Fruit fly (Drosophila melanogaster) whole organism, prepupa: ENCODE measurements around the gene rdx.

ENCODE experiments used
- CG10631 ChIP-seq: fragments of 200-800 bp; sonication (Bioruptor generic); optimal IDR thresholded peaks from 2 replicates; lab custom pipeline; 2016; ENCODE audit warnings: missing biosample characterization, missing genetic modification characterization
- CG10669 ChIP-seq: fragments of 200-800 bp; sonication (Bioruptor generic); optimal IDR thresholded peaks from 3 replicates; lab custom pipeline; 2018; ENCODE audit warnings: missing biosample characterization, mild to moderate bottlenecking, missing genetic modification characterization, moderate library complexity
- CG11762 ChIP-seq: fragments of 200-800 bp; sonication (Bioruptor generic); optimal IDR thresholded peaks from 3 replicates; lab custom pipeline; 2016; ENCODE audit warnings: missing biosample characterization, missing genetic modification characterization; ENCODE audit not compliant: insufficient read depth
- CG11902 ChIP-seq: fragments of 200-800 bp; sonication (Bioruptor generic); optimal IDR thresholded peaks from 3 replicates; lab custom pipeline; 2016; ENCODE audit warnings: missing biosample characterization, missing genetic modification characterization
- CG1621 ChIP-seq: fragments of 200-800 bp; sonication (Bioruptor generic); optimal IDR thresholded peaks from 3 replicates; lab custom pipeline; 2018; ENCODE audit warnings: missing biosample characterization, mild to moderate bottlenecking, missing genetic modification characterization
- CG16779 ChIP-seq: fragments of 200-800 bp; sonication (Bioruptor generic); optimal IDR thresholded peaks from 3 replicates; lab custom pipeline; 2017; ENCODE audit warnings: missing biosample characterization, mild to moderate bottlenecking, missing genetic modification characterization
- CG3032 ChIP-seq: fragments of 200-800 bp; optimal IDR thresholded peaks from 2 replicates; lab custom pipeline; 2019; ENCODE audit warnings: missing biosample characterization, mild to moderate bottlenecking, missing genetic modification characterization, moderate library complexity
- CG31627 ChIP-seq: fragments of 200-800 bp; sonication (Bioruptor generic); optimal IDR thresholded peaks from 3 replicates; lab custom pipeline; 2016; ENCODE audit warnings: missing biosample characterization, missing genetic modification characterization
- CG32006 ChIP-seq: fragments of 200-800 bp; sonication (Bioruptor generic); optimal IDR thresholded peaks from 3 replicates; lab custom pipeline; 2017; ENCODE audit warnings: missing biosample characterization, mild to moderate bottlenecking, missing genetic modification characterization
- CG34406 ChIP-seq: fragments of 200-800 bp; sonication (Bioruptor generic); optimal IDR thresholded peaks from 3 replicates; lab custom pipeline; 2016; ENCODE audit warnings: missing biosample characterization, missing genetic modification characterization
- CG3919 ChIP-seq: fragments of 200-800 bp; sonication (Bioruptor generic); optimal IDR thresholded peaks from 3 replicates; lab custom pipeline; 2016; ENCODE audit warnings: missing biosample characterization, missing genetic modification characterization
- CG4318 ChIP-seq: fragments of 200-800 bp; sonication (Bioruptor generic); optimal IDR thresholded peaks from 3 replicates; lab custom pipeline; 2017; ENCODE audit warnings: missing biosample characterization, mild to moderate bottlenecking, missing genetic modification characterization
- CG6163 ChIP-seq: fragments of 200-800 bp; sonication (Bioruptor generic); IDR thresholded peaks from 3 replicates; pipeline ENCODE4 v1.3.6; 2022; ENCODE audit warnings: missing biosample characterization, missing genetic modification characterization
- CG6792 ChIP-seq: fragments of 200-800 bp; sonication (Bioruptor generic); optimal IDR thresholded peaks from 3 replicates; lab custom pipeline; 2016; ENCODE audit warnings: missing biosample characterization, missing genetic modification characterization
- CG6808 ChIP-seq: fragments of 200-800 bp; sonication (Bioruptor generic); optimal IDR thresholded peaks from 3 replicates; lab custom pipeline; 2017; ENCODE audit warnings: missing biosample characterization, missing genetic modification characterization, mild to moderate bottlenecking, moderate library complexity, missing genetic modification reagents
- CG7368 ChIP-seq: fragments of 200-800 bp; sonication (Bioruptor generic); optimal IDR thresholded peaks from 3 replicates; lab custom pipeline; 2016; ENCODE audit warnings: missing biosample characterization, missing genetic modification characterization
- CG8119 ChIP-seq: fragments of 200-800 bp; sonication (Bioruptor generic); IDR thresholded peaks from 3 replicates; pipeline ENCODE4 v1.3.6; 2022; ENCODE audit warnings: missing biosample characterization, missing genetic modification characterization
- CG8319 ChIP-seq: fragments of 200-800 bp; sonication (Bioruptor generic); optimal IDR thresholded peaks from 3 replicates; lab custom pipeline; 2016; ENCODE audit warnings: missing biosample characterization, missing genetic modification characterization
- CG8632 ChIP-seq: fragments of 200-800 bp; sonication (Bioruptor generic); optimal IDR thresholded peaks from 3 replicates; lab custom pipeline; 2016; ENCODE audit warnings: missing biosample characterization, missing genetic modification characterization
- Eip78C ChIP-seq: fragments of 200-800 bp; sonication (Bioruptor generic); peaks from one replicate; lab custom pipeline; 2016; ENCODE audit warnings: missing biosample characterization, missing genetic modification characterization
- Eip93F ChIP-seq: fragments of 200-800 bp; sonication (Bioruptor generic); optimal IDR thresholded peaks from 2 replicates; lab custom pipeline; 2016; ENCODE audit warnings: missing biosample characterization, mild to moderate bottlenecking, missing genetic modification characterization
- Ets21C ChIP-seq: fragments of 200-800 bp; sonication (Bioruptor generic); optimal IDR thresholded peaks from 3 replicates; lab custom pipeline; 2016; ENCODE audit warnings: missing biosample characterization, missing genetic modification characterization
- Ets96B ChIP-seq: fragments of 200-800 bp; optimal IDR thresholded peaks from 2 replicates; lab custom pipeline; 2019; ENCODE audit warnings: missing biosample characterization, mild to moderate bottlenecking, missing genetic modification characterization, moderate library complexity
- Gug ChIP-seq: fragments of 200-800 bp; sonication (Bioruptor generic); IDR thresholded peaks from 2 replicates; pipeline ENCODE4 v1.3.6; 2022; ENCODE audit warnings: missing biosample characterization, missing genetic modification characterization
- Hr38 ChIP-seq: sonication (Bioruptor generic); optimal IDR thresholded peaks from 2 replicates; lab custom pipeline; 2016; ENCODE audit warnings: missing biosample characterization, missing genetic modification characterization
- Hr39 ChIP-seq: fragments of 200-800 bp; sonication (Bioruptor generic); optimal IDR thresholded peaks from 2 replicates; lab custom pipeline; 2016; ENCODE audit warnings: missing biosample characterization, missing genetic modification characterization
- Hr4 ChIP-seq: fragments of 200-800 bp; sonication (Bioruptor generic); optimal IDR thresholded peaks from 3 replicates; lab custom pipeline; 2016; ENCODE audit warnings: missing biosample characterization, missing genetic modification characterization
- Met ChIP-seq: fragments of 200-800 bp; sonication (Bioruptor generic); optimal IDR thresholded peaks from 3 replicates; lab custom pipeline; 2016; ENCODE audit warnings: missing biosample characterization, missing genetic modification characterization
- OdsH ChIP-seq: fragments of 200-800 bp; sonication (Bioruptor generic); optimal IDR thresholded peaks from 3 replicates; lab custom pipeline; 2016; ENCODE audit warnings: missing biosample characterization, missing genetic modification characterization
- Smox ChIP-seq: fragments of 200-800 bp; sonication (Bioruptor generic); optimal IDR thresholded peaks from 3 replicates; lab custom pipeline; 2016; ENCODE audit warnings: missing biosample characterization, missing genetic modification characterization
- Sox102F ChIP-seq: fragments of 200-800 bp; sonication (Bioruptor generic); optimal IDR thresholded peaks from 2 replicates; lab custom pipeline; 2016; ENCODE audit warnings: missing biosample characterization, mild to moderate bottlenecking, missing genetic modification characterization
- Sox14 ChIP-seq: fragments of 200-800 bp; sonication (Bioruptor generic); optimal IDR thresholded peaks from 3 replicates; lab custom pipeline; 2016; ENCODE audit warnings: missing biosample characterization, missing genetic modification characterization
- Sox15 ChIP-seq: fragments of 200-800 bp; sonication (Bioruptor generic); optimal IDR thresholded peaks from 3 replicates; lab custom pipeline; 2016; ENCODE audit warnings: missing biosample characterization, missing genetic modification characterization
- achi ChIP-seq: fragments of 200-800 bp; sonication (Bioruptor generic); optimal IDR thresholded peaks from 3 replicates; lab custom pipeline; 2016; ENCODE audit warnings: missing biosample characterization, missing genetic modification characterization
- acj6 ChIP-seq: fragments of 200-800 bp; sonication (Bioruptor generic); optimal IDR thresholded peaks from 3 replicates; lab custom pipeline; 2016; ENCODE audit warnings: missing biosample characterization, missing genetic modification characterization
- cyc ChIP-seq: fragments of 200-800 bp; sonication (Bioruptor generic); optimal IDR thresholded peaks from 3 replicates; lab custom pipeline; 2016; ENCODE audit warnings: missing biosample characterization, missing genetic modification characterization
- dac ChIP-seq: fragments of 200-800 bp; sonication (Bioruptor generic); optimal IDR thresholded peaks from 2 replicates; lab custom pipeline; 2017; ENCODE audit warnings: missing biosample characterization, mild to moderate bottlenecking, missing genetic modification characterization
- dsx ChIP-seq: fragments of 200-800 bp; optimal IDR thresholded peaks from 3 replicates; lab custom pipeline; 2019; ENCODE audit warnings: missing biosample characterization, mild to moderate bottlenecking, missing genetic modification characterization, moderate library complexity; ENCODE audit not compliant: poor library complexity, severe bottlenecking
- esn ChIP-seq: fragments of 200-800 bp; sonication (Bioruptor generic); optimal IDR thresholded peaks from 2 replicates; lab custom pipeline; 2016; ENCODE audit warnings: missing biosample characterization, mild to moderate bottlenecking, missing genetic modification characterization, moderate library complexity
- fd59A ChIP-seq: fragments of 200-800 bp; sonication (Bioruptor generic); optimal IDR thresholded peaks from 2 replicates; lab custom pipeline; 2017; ENCODE audit warnings: missing biosample characterization, mild to moderate bottlenecking, missing genetic modification characterization, missing genetic modification reagents
- fd85E ChIP-seq: fragments of 200-800 bp; sonication (Bioruptor generic); optimal IDR thresholded peaks from 3 replicates; lab custom pipeline; 2016; ENCODE audit warnings: missing biosample characterization, missing genetic modification characterization
- lz ChIP-seq: fragments of 200-800 bp; sonication (Bioruptor generic); optimal IDR thresholded peaks from 3 replicates; lab custom pipeline; 2016; ENCODE audit warnings: missing biosample characterization, missing genetic modification characterization
- net ChIP-seq: fragments of 200-800 bp; sonication (Bioruptor generic); optimal IDR thresholded peaks from 3 replicates; lab custom pipeline; 2016; ENCODE audit warnings: missing biosample characterization, missing genetic modification characterization
- pdm3 ChIP-seq: fragments of 200-800 bp; sonication (Bioruptor generic); optimal IDR thresholded peaks from 3 replicates; lab custom pipeline; 2016; ENCODE audit warnings: missing biosample characterization, missing genetic modification characterization
- salr ChIP-seq, 2 experiments: fragments of 200-800 bp; sonication (Bioruptor generic); optimal IDR thresholded peaks; 3 replicates each; lab custom pipeline; 2016 to 2018; ENCODE audit warnings: missing biosample characterization in 2 of 2, missing genetic modification characterization in 2 of 2, mild to moderate bottlenecking in 1 of 2
- ss ChIP-seq, 2 experiments: fragments of 200-800 bp; sonication (Bioruptor generic); optimal IDR thresholded peaks; 2 replicates in 1 of 2; 3 replicates in 1 of 2; lab custom pipeline; 2017 to 2018; ENCODE audit warnings: mild to moderate bottlenecking in 2 of 2, missing biosample characterization in 2 of 2, missing genetic modification characterization in 2 of 2, moderate library complexity in 1 of 2
- svp ChIP-seq: fragments of 200-800 bp; sonication (Bioruptor generic); peaks from one replicate; lab custom pipeline; 2016; ENCODE audit warnings: missing biosample characterization, missing genetic modification characterization
- topi ChIP-seq: fragments of 200-800 bp; sonication (Bioruptor generic); optimal IDR thresholded peaks from 3 replicates; lab custom pipeline; 2016; ENCODE audit warnings: missing biosample characterization, missing genetic modification characterization
- vri ChIP-seq: fragments of 200-800 bp; sonication (Bioruptor generic); optimal IDR thresholded peaks from 3 replicates; lab custom pipeline; 2016; ENCODE audit warnings: missing biosample characterization, mild to moderate bottlenecking, missing genetic modification characterization

Gene rdx

DNA sequence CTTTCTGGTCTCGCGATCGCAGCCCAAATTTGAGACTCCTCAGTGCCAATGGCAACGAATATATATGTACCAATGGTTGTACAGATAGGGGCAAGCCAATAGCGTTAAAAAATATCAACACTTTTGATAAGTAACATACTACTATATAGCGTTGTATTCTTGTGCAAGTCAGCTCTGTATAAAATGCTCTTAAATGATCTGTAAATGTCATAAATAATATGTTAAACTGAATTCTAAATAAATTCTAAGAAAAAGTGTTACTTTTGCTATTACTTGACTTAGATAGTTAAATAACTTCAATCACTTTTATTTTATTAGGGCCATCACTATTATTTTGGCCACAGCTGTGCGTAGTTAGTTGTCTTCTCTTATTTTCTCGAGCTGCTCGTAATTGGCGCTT is 97.2 kb downstream of the rdx start:
- peak; percentile 24 for TF ChIP-seq Sox15 (GFP tag; lab: Kevin White, UChicago)
- peak; percentile 63 for TF ChIP-seq CG6792 (GFP tag; lab: Kevin White, UChicago)
- peak; percentile 72 for TF ChIP-seq Sox102F
- peak; percentile 41 for TF ChIP-seq Ets21C (GFP tag; lab: Kevin White, UChicago)
- TF ChIP-seq svp (GFP tag; lab: Kevin White, UChicago) = peak; percentile 89
- TF ChIP-seq achi (GFP tag; lab: Kevin White, UChicago) = peak; percentile 70
- TF ChIP-seq CG10631 = peak; percentile 36
- no peak for TF ChIP-seq CG4318 (GFP tag; lab: Kevin White, UChicago)
- TF ChIP-seq CG11902 (GFP tag; lab: Kevin White, UChicago) = peak; percentile 10
- peak; percentile 67 for TF ChIP-seq lz (GFP tag; lab: Kevin White, UChicago)
- no peak for TF ChIP-seq CG7368 (GFP tag; lab: Kevin White, UChicago)
- TF ChIP-seq Met = peak; percentile 72
- peak; percentile 68 for TF ChIP-seq pdm3
- no peak for TF ChIP-seq Eip93F (GFP tag; lab: Kevin White, UChicago)
- TF ChIP-seq CG31627 = peak; percentile 53
- TF ChIP-seq esn (GFP tag; lab: Kevin White, UChicago) = peak; percentile 77
- peak; percentile 57 for TF ChIP-seq Hr39 (GFP tag; lab: Kevin White, UChicago)
- TF ChIP-seq CG3032 = peak; percentile 37
- TF ChIP-seq vri (GFP tag; lab: Kevin White, UChicago) = peak; percentile 38
- no peak for TF ChIP-seq cyc (GFP tag; lab: Kevin White, UChicago)
- TF ChIP-seq CG8319 (GFP tag; lab: Kevin White, UChicago) = peak; percentile 35
- TF ChIP-seq CG6808 (GFP tag; lab: Kevin White, UChicago) = peak; percentile 26
- peak; percentile 66 for TF ChIP-seq OdsH (GFP tag; lab: Kevin White, UChicago)
- TF ChIP-seq CG1621 = no peak
- TF ChIP-seq CG6163 = 0 out of 3 replicates have a peak, but pooled peaks have one; percentile 30
- TF ChIP-seq CG8119 (GFP tag; lab: Robert Waterston, UW) = peak; percentile 46; the same call in 2 of the 3 replicates
- TF ChIP-seq Smox = peak; percentile 69
- peak; percentile 54 for TF ChIP-seq Sox14 (GFP tag; lab: Kevin White, UChicago)
- TF ChIP-seq Hr38 (GFP tag; lab: Kevin White, UChicago) = no peak
- peak; percentile 3 for TF ChIP-seq CG10669 (GFP tag; lab: Kevin White, UChicago)
- no peak for TF ChIP-seq fd85E
- TF ChIP-seq net (GFP tag; lab: Kevin White, UChicago) = peak; percentile 52
- TF ChIP-seq Ets96B (tag; lab: Kevin White, UChicago) = peak; percentile 58
- TF ChIP-seq dac (GFP tag; lab: Kevin White, UChicago) = no peak
- TF ChIP-seq CG3919 = peak; percentile 49
- TF ChIP-seq Hr4 (GFP tag; lab: Kevin White, UChicago) = peak; percentile 34
- no peak for TF ChIP-seq CG11762 (GFP tag; lab: Kevin White, UChicago)
- peak; percentile 60 for TF ChIP-seq acj6
- TF ChIP-seq topi = peak; percentile 67
- peak; percentile 53 for TF ChIP-seq CG32006 (GFP tag; lab: Kevin White, UChicago)
- peak; percentile 70 for TF ChIP-seq CG34406 (GFP tag; lab: Kevin White, UChicago)
- TF ChIP-seq fd59A = peak; percentile 24
- TF ChIP-seq CG8632 (GFP tag; lab: Kevin White, UChicago) = peak; percentile 71
- peak in 1 of 2 experiments; percentile 54 for TF ChIP-seq ss (GFP tag; optimal IDR thresholded peaks at IDR 0.05; lab: Kevin White, UChicago)
- TF ChIP-seq salr (GFP tag; optimal IDR thresholded peaks at IDR 0.05; lab: Kevin White, UChicago) = peak in 1 of 2 experiments; percentile 31
- TF ChIP-seq Gug = no peak
- no peak for TF ChIP-seq CG16779
- peak; percentile 44 for TF ChIP-seq dsx (GFP tag; lab: Kevin White, UChicago)
- peak; percentile 95 for TF ChIP-seq Eip78C (GFP tag; lab: Kevin White, UChicago)
